Worm (Caenorhabditis elegans) whole organism, mixed stage, embryonic: ENCODE measurements around the gene cpg-23.
"Not testable (repeated sequence)": the region's sequence is repeated elsewhere in the genome, so short reads cannot be mapped to it uniquely, and the experiment has no call there.

ENCODE experiments used
- bed-3 ChIP-seq: fragments of 200-800 bp; sonication (Bioruptor generic); optimal IDR thresholded peaks from 3 replicates; lab custom pipeline; 2018; ENCODE audit warnings: mild to moderate bottlenecking, missing genetic modification characterization, moderate library complexity, missing compliant biosample characterization
- ceh-39 ChIP-seq: fragments of 150-350 bp; optimal IDR thresholded peaks from 2 replicates; lab custom pipeline; 2014; ENCODE audit warnings: missing biosample characterization, missing genetic modification characterization
- ceh-43 ChIP-seq: fragments of 200-800 bp; sonication (Bioruptor generic); optimal IDR thresholded peaks from 2 replicates; lab custom pipeline; 2018; ENCODE audit warnings: mild to moderate bottlenecking, missing genetic modification characterization, moderate library complexity, missing compliant biosample characterization
- ces-1 ChIP-seq: fragments of 150-350 bp; optimal IDR thresholded peaks from 2 replicates; lab custom pipeline; 2014; ENCODE audit warnings: missing biosample characterization, missing genetic modification reagents, missing genetic modification characterization
- cnd-1 ChIP-seq: fragments of 200-800 bp; sonication (Bioruptor generic); optimal IDR thresholded peaks from 2 replicates; lab custom pipeline; 2018; ENCODE audit warnings: mild to moderate bottlenecking, missing genetic modification characterization, missing compliant biosample characterization
- elt-1 ChIP-seq: sonication (generic microtip); optimal IDR thresholded peaks from 2 replicates; lab custom pipeline; 2017; ENCODE audit warnings: missing genetic modification characterization, mild to moderate bottlenecking, missing compliant biosample characterization, antibody characterized with exemption, moderate library complexity, borderline replicate concordance; ENCODE audit not compliant: insufficient read depth
- ham-2 ChIP-seq: fragments of 200-800 bp; sonication (Bioruptor generic); optimal IDR thresholded peaks from 2 replicates; lab custom pipeline; 2018; ENCODE audit warnings: mild to moderate bottlenecking, missing genetic modification characterization, missing compliant biosample characterization
- lin-13 ChIP-seq: fragments of 150-350 bp; optimal IDR thresholded peaks from 2 replicates; lab custom pipeline; 2014; ENCODE audit warnings: missing biosample characterization, missing genetic modification characterization
- lin-32 ChIP-seq: fragments of 200-800 bp; sonication (Bioruptor generic); optimal IDR thresholded peaks from 2 replicates; lab custom pipeline; 2018; ENCODE audit warnings: mild to moderate bottlenecking, missing genetic modification characterization, missing compliant biosample characterization
- lsy-2 ChIP-seq: fragments of 150-350 bp; optimal IDR thresholded peaks from 2 replicates; lab custom pipeline; 2014; ENCODE audit warnings: missing biosample characterization, missing genetic modification characterization
- mab-5 ChIP-seq: fragments of 150-350 bp; optimal IDR thresholded peaks from 2 replicates; lab custom pipeline; 2014; ENCODE audit warnings: missing biosample characterization, missing genetic modification characterization
- mep-1 ChIP-seq: fragments of 150-350 bp; optimal IDR thresholded peaks from 2 replicates; lab custom pipeline; 2017; ENCODE audit warnings: missing biosample characterization, missing genetic modification reagents, missing genetic modification characterization, inconsistent platforms
- mls-2 ChIP-seq: sonication (generic microtip); optimal IDR thresholded peaks from 2 replicates; lab custom pipeline; 2016; ENCODE audit warnings: mild to moderate bottlenecking, missing genetic modification characterization, moderate library complexity, missing compliant biosample characterization
- nhr-12 ChIP-seq: fragments of 150-350 bp; optimal IDR thresholded peaks from 2 replicates; lab custom pipeline; 2014; ENCODE audit warnings: missing biosample characterization, missing genetic modification characterization
- nhr-2 ChIP-seq: fragments of 150-350 bp; optimal IDR thresholded peaks from 2 replicates; lab custom pipeline; 2014; ENCODE audit warnings: missing biosample characterization, missing genetic modification characterization
- nhr-28 ChIP-seq: fragments of 150-350 bp; optimal IDR thresholded peaks from 2 replicates; lab custom pipeline; 2014; ENCODE audit warnings: missing biosample characterization, missing genetic modification characterization
- nhr-76 ChIP-seq: sonication (generic microtip); optimal IDR thresholded peaks from 2 replicates; lab custom pipeline; 2017; ENCODE audit warnings: missing biosample characterization, missing genetic modification characterization
- pha-4 ChIP-seq: fragments of 150-350 bp; optimal IDR thresholded peaks from 2 replicates; lab custom pipeline; 2018; ENCODE audit warnings: missing biosample characterization, missing genetic modification reagents, missing genetic modification characterization
- sem-2 ChIP-seq: fragments of 200-800 bp; sonication (Bioruptor generic); optimal IDR thresholded peaks from 2 replicates; lab custom pipeline; 2018; ENCODE audit warnings: mild to moderate bottlenecking, missing genetic modification characterization, missing compliant biosample characterization
- sptf-1 ChIP-seq: sonication (generic microtip); optimal IDR thresholded peaks from 2 replicates; lab custom pipeline; 2017; ENCODE audit warnings: mild to moderate bottlenecking, missing genetic modification characterization, moderate library complexity, missing compliant biosample characterization
- tbx-8 ChIP-seq: fragments of 200-800 bp; sonication (Bioruptor generic); optimal IDR thresholded peaks from 2 replicates; lab custom pipeline; 2018; ENCODE audit warnings: mild to moderate bottlenecking, missing genetic modification characterization, moderate library complexity, missing compliant biosample characterization
- unc-39 ChIP-seq: fragments of 150-350 bp; optimal IDR thresholded peaks from 2 replicates; lab custom pipeline; 2014; ENCODE audit warnings: missing biosample characterization, missing genetic modification characterization
- unc-62 ChIP-seq: fragments of 150-350 bp; optimal IDR thresholded peaks from 2 replicates; lab custom pipeline; 2014; ENCODE audit warnings: missing biosample characterization, missing genetic modification reagents, missing genetic modification characterization
- zip-8 ChIP-seq: fragments of 150-350 bp; optimal IDR thresholded peaks from 2 replicates; lab custom pipeline; 2014; ENCODE audit warnings: missing biosample characterization, missing genetic modification characterization

Gene cpg-23

DNA sequence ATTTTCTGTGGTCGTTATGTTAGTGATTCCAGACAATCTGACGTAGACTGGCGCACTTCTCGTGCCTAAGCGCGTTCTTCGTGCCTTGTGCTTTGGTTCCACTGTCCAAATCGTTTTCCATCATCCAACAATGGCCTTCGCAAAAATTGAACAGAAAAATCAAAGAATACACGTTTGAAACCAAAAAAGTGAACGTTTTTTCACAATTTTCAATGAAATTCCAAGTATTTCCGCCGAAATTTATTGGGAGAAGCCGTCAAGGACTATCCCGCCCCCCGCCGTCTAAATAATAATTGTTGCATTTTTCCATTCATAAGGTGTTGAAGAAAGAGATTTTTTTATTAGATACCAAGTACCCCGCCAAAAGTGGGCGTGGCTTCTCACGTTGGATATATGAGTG lies at the start of gene cpg-23:
cpg-23 (plus strand) TSS at position 301 of the 400 bp plus-strand sequence.
- no peak for TF ChIP-seq ceh-43
- TF ChIP-seq, all 35 proteins: peak for 0

DNA sequence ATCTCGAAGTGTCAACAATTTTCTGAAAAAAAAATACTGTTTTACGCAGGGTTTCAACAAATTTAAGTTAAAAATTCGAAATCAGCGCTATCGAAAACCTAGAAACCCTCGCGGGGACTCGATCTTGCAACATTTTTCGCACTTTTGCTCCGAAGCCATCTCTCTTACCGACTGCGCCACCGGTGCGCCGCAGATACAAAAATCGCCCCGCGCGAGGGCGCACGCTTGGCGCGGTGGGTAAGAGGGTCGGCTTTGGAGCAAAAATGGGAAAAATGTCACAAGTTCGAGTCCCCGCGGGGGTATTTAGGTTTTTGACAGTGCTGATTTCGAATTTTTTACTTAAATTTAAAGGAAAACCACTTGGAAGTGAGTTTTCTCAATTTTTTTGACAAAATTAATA lies 49.7 kb upstream of the cpg-23 start:
- TF ChIP-seq lin-32 (GFP tag; lab: Kevin White, UChicago) (no peak), tbx-8 (GFP tag; lab: Kevin White, UChicago) (no peak), nhr-2 (tag; lab: Kevin White, UChicago) (no peak), cnd-1 (tag; lab: Kevin White, UChicago) (no peak), sptf-1 (tag; lab: Kevin White, UChicago) (peak; percentile 5), ham-2 (GFP tag; lab: Kevin White, UChicago) (no peak), ceh-39 (tag; lab: Kevin White, UChicago) (no peak), nhr-76 (no peak), ces-1 (no peak)
- TF ChIP-seq, all 35 proteins: peak for 1

DNA sequence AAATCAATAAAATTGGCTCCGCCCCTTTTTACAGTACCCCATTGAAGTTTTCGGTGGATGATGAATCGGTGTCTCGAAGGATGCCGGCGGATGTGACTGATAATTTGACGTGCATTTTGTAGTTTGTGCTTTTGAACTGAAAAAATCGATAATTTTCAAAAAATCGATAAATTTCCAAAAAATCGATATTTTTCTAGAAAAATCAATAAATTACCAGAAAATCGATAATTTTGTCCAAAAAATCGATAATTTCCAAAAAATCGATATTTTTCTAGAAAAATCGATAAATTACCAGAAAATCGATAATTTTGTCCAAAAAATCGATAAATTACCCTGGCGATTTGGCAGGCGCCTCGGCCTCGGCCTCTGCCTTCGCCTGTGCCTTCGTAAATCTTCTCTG lies 41.1 kb upstream of the cpg-23 start:
- TF ChIP-seq unc-39 (tag; lab: Kevin White, UChicago) (no peak), mab-5 (no peak), mep-1 (tag; lab: Kevin White, UChicago) (no peak), zip-8 (tag; lab: Kevin White, UChicago) (no peak), elt-1 (tag; lab: Kevin White, UChicago) (no peak), nhr-12 (tag; lab: Kevin White, UChicago) (no peak), ceh-39 (tag; lab: Kevin White, UChicago) (no peak), sem-2 (GFP tag; lab: Kevin White, UChicago) (no peak)

DNA sequence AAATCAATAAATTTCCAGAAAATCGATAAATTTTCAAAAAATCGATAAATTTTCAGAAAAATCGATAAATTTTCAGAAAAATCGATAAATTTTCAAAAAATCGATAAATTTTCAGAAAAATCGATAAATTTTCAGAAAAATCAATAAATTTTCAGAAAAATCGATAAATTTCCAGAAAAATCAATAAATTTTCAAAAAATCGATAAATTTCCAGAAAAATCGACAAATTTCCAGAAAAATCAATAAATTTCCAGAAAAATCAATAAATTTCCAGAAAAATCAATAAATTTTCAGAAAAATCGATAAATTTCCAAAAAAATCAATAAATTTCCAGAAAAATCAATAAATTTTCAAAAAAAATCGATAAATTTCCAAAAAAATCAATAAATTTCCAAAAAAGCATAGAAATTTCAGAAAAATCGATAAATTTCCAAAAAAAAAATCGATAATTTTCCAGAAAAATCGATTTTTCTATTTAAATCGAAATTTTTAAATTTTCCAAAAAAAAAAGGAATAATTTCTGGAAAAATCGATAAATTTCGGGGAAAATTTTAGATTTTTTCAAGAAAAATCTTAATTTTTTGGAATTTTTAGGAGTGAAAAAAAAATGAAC lies 38.9 kb upstream of the cpg-23 start, which contains the start of gene zhp-4:
zhp-4 (minus strand) TSS at position 198 of the 613 bp plus-strand sequence.
- not testable (repeated sequence) for TF ChIP-seq sptf-1 (tag; lab: Kevin White, UChicago); sem-2 (GFP tag; lab: Kevin White, UChicago); unc-62

DNA sequence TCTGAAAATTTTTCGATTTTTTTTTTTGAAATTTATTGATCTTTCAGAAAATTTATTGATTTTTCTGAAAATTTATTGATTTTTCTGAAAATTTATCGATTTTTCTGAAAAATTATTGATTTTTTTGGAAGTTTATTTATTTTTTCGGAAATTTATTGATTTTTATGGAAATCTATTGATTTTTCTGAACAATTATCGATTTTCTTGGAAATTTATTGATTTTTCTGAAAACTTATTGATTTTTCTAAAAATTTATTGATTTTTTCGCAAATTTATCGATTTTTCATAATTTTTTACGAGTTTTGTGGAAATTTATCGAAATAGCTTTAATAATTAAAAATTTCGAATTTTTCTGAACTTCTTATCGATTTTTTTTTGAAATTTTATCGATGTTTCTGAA lies 33.5 kb upstream of the cpg-23 start:
- TF ChIP-seq zip-8 (tag; lab: Kevin White, UChicago) = no peak
- TF ChIP-seq lin-13 (tag; lab: Kevin White, UChicago) = no peak

DNA sequence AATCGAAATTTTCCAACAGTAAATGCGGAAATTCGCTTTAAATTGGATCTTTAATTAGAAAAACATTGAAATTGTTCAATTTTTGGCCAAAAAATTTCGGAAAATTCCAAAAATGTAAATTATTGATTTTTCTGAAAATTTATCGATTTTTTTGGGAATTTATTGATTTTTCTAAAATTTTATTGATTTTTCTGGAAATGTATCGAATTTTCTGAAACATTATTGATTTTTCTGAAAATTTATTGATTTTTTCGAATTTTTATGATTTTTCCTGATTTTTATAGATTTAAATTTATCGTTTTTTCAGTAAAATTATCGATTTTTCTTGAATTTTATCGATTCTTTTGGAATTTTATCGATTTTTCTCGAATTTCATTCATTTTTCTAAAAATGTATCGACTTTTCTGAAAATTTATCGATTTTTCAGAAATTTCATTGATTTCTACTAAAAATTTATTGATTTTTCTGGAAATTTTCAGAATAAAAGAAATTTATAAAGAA lies 23.7 kb upstream of the cpg-23 start:
- TF ChIP-seq mls-2 (tag; lab: Kevin White, UChicago) (no peak), tbx-8 (GFP tag; lab: Kevin White, UChicago) (no peak), nhr-28 (no peak), pha-4 (tag; lab: Kevin White, UChicago) (no peak)

DNA sequence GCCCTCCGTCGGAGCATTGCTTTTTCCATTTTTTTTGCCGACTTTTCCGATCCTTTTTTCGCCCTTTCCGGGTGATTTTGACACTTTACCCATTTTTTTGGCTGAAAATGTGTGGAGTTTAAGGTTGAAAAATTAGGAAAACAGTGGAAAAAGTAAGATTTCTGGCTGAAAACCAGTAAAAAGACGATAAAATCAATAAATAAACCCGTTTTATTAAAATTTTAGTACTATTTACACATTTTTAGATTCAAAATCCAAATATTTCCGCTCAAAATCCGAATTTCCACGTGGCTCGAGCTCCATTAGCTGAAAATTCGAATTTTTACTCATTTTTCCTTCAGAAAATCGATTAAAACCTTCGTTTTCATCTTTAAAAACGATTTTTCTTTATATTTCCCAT lies 22.3 kb upstream of the cpg-23 start, which contains the start of gene pro-3:
pro-3 (minus strand) TSS at position 101 of the 400 bp plus-strand sequence.
- TF ChIP-seq tbx-8 (GFP tag; lab: Kevin White, UChicago) = no peak
- TF ChIP-seq ceh-43 = no peak
- TF ChIP-seq unc-39 (tag; lab: Kevin White, UChicago) = no peak
- no peak for TF ChIP-seq sem-2 (GFP tag; lab: Kevin White, UChicago)
- no peak for TF ChIP-seq elt-1 (tag; lab: Kevin White, UChicago)
- no peak for TF ChIP-seq mls-2 (tag; lab: Kevin White, UChicago)
- no peak for TF ChIP-seq ces-1
- TF ChIP-seq nhr-76 = no peak
- no peak for TF ChIP-seq bed-3 (GFP tag; lab: Kevin White, UChicago)
- TF ChIP-seq, all 35 proteins: peak for 0

DNA sequence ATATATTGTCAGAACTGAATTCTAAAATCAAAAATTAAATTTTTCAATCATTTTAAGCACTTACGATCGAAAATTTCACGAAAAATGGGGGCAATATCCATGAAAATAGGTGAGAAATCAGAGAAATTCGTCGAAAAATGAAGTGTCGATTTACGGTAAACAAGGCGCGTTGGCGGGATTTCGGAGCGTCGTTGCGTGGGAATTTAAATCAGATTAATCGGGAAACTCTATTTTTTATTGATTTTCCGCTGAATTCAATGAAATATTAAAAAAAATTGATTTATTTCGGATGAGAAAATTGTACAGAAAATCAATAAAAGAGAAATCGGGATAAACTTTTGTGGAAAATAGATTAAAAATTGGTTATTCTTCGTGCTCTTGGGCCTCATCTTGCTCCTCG lies 21.3 kb upstream of the cpg-23 start, which contains the start of gene Y39B6A.13:
Y39B6A.13 (minus strand) TSS at position 166 of the 400 bp plus-strand sequence.
- TF ChIP-seq sptf-1 (tag; lab: Kevin White, UChicago) (no peak), zip-8 (tag; lab: Kevin White, UChicago) (no peak), nhr-76 (no peak), sem-2 (GFP tag; lab: Kevin White, UChicago) (no peak), pha-4 (tag; lab: Kevin White, UChicago) (peak; percentile 12), lin-13 (tag; lab: Kevin White, UChicago) (peak; percentile 3), ces-1 (peak; percentile 86), lsy-2 (tag; lab: Kevin White, UChicago) (peak; percentile 17), nhr-2 (tag; lab: Kevin White, UChicago) (no peak), cnd-1 (tag; lab: Kevin White, UChicago) (no peak)
